Fruit fly (Drosophila melanogaster) whole organism, wandering third instar larva: ENCODE measurements around the gene CG12507.

Source experiments
- Abd-B ChIP-seq: fragments of >200 bp; optimal IDR thresholded peaks from 2 replicates; lab custom pipeline; 2017; ENCODE audit warnings: missing biosample characterization, missing genetic modification characterization
- CG9705 ChIP-seq: fragments of 200-800 bp; sonication (Bioruptor generic); optimal IDR thresholded peaks from 2 replicates; lab custom pipeline; 2018; ENCODE audit warnings: missing biosample characterization, mild to moderate bottlenecking, missing genetic modification characterization
- CrebA ChIP-seq: fragments of 200-800 bp; sonication (Bioruptor generic); optimal IDR thresholded peaks from 2 replicates; lab custom pipeline; 2016; ENCODE audit warnings: missing biosample characterization, mild to moderate bottlenecking, missing genetic modification characterization, borderline replicate concordance
- Dfd ChIP-seq: fragments of >200 bp; optimal IDR thresholded peaks from 2 replicates; lab custom pipeline; 2017; ENCODE audit warnings: missing biosample characterization, missing genetic modification characterization
- Dif ChIP-seq: fragments of 200-275, 200-300 bp; sonication (Bioruptor generic); optimal IDR thresholded peaks from 2 replicates; lab custom pipeline; 2018; ENCODE audit warnings: missing biosample characterization, missing genetic modification characterization; ENCODE audit not compliant: partially characterized antibody
- Hr78 ChIP-seq: fragments of >200 bp; optimal IDR thresholded peaks from 2 replicates; lab custom pipeline; 2017; ENCODE audit warnings: missing biosample characterization, missing genetic modification characterization
- Hr83 ChIP-seq: fragments of 200-300 bp; sonication (Bioruptor generic); optimal IDR thresholded peaks from 2 replicates; lab custom pipeline; 2016; ENCODE audit warnings: missing biosample characterization, mild to moderate bottlenecking, missing genetic modification characterization, moderate library complexity; ENCODE audit not compliant: poor library complexity, severe bottlenecking
- Jra ChIP-seq: sonication (Bioruptor generic); optimal IDR thresholded peaks from 2 replicates; lab custom pipeline; 2016; ENCODE audit warnings: missing biosample characterization, missing genetic modification characterization
- Mio ChIP-seq: sonication (Bioruptor generic); optimal IDR thresholded peaks from 2 replicates; lab custom pipeline; 2016; ENCODE audit warnings: missing biosample characterization, missing genetic modification characterization
- Myc ChIP-seq: fragments of >200 bp; optimal IDR thresholded peaks from 2 replicates; lab custom pipeline; 2017
- N ChIP-seq: fragments of >200 bp; optimal IDR thresholded peaks from 2 replicates; lab custom pipeline; 2018; ENCODE audit warnings: missing biosample characterization, missing external identifiers, missing genetic modification characterization
- OdsH ChIP-seq: fragments of 200-800 bp; sonication (Bioruptor generic); optimal IDR thresholded peaks from 2 replicates; lab custom pipeline; 2016; ENCODE audit warnings: missing biosample characterization, mild to moderate bottlenecking, missing genetic modification characterization
- Sp1 ChIP-seq: fragments of 200-800 bp; sonication (Bioruptor generic); optimal IDR thresholded peaks from 3 replicates; lab custom pipeline; 2019; ENCODE audit warnings: missing biosample characterization, mild to moderate bottlenecking, missing genetic modification characterization, moderate library complexity
- Vsx2 ChIP-seq: fragments of 200-300, 225-300 bp; sonication (Bioruptor generic); optimal IDR thresholded peaks from 2 replicates; lab custom pipeline; 2018; ENCODE audit warnings: missing biosample characterization, missing genetic modification characterization; ENCODE audit not compliant: partially characterized antibody
- br ChIP-seq: fragments of 200-800 bp; sonication (Bioruptor generic); optimal IDR thresholded peaks from 2 replicates; lab custom pipeline; 2016; ENCODE audit warnings: missing biosample characterization, missing genetic modification characterization
- brk ChIP-seq: fragments of 200-800 bp; sonication (Bioruptor generic); optimal IDR thresholded peaks from 2 replicates; lab custom pipeline; 2016; ENCODE audit warnings: missing biosample characterization, mild to moderate bottlenecking, missing genetic modification characterization
- dl ChIP-seq, 2 experiments: fragments of 175-275, 200-275 bp in 1 of 2; fragments of 200-275 bp in 1 of 2; sonication (Bioruptor generic); optimal IDR thresholded peaks; lab custom pipeline; 2018; ENCODE audit warnings: mild to moderate bottlenecking in 2 of 2, missing biosample characterization in 2 of 2, missing genetic modification characterization in 2 of 2, moderate library complexity in 2 of 2; ENCODE audit not compliant: partially characterized antibody in 2 of 2, insufficient read depth in 1 of 2
- dmrt93B ChIP-seq: fragments of 200-800 bp; sonication (Bioruptor generic); optimal IDR thresholded peaks from 2 replicates; lab custom pipeline; 2018; ENCODE audit warnings: missing biosample characterization, mild to moderate bottlenecking, missing genetic modification characterization
- ey ChIP-seq: fragments of 200-800 bp; sonication (Bioruptor generic); optimal IDR thresholded peaks from 2 replicates; lab custom pipeline; 2016; ENCODE audit warnings: missing biosample characterization, missing genetic modification characterization
- foxo ChIP-seq, 2 experiments: fragments of 200-800 bp; sonication (Bioruptor generic); optimal IDR thresholded peaks; 2 replicates in 1 of 2; 3 replicates in 1 of 2; lab custom pipeline; 2016 to 2017; ENCODE audit warnings: missing biosample characterization in 2 of 2, missing genetic modification characterization in 2 of 2
- fru ChIP-seq: fragments of 200-800 bp; sonication (Bioruptor generic); optimal IDR thresholded peaks from 3 replicates; lab custom pipeline; 2016; ENCODE audit warnings: missing biosample characterization, mild to moderate bottlenecking, missing genetic modification characterization
- h ChIP-seq: fragments of 200-800 bp; sonication (Bioruptor generic); optimal IDR thresholded peaks from 3 replicates; lab custom pipeline; 2016; ENCODE audit warnings: missing biosample characterization, mild to moderate bottlenecking, missing genetic modification characterization
- jim ChIP-seq: fragments of 175-275, 200-325 bp; sonication (Bioruptor generic); optimal IDR thresholded peaks from 2 replicates; lab custom pipeline; 2016; ENCODE audit warnings: missing biosample characterization, mild to moderate bottlenecking, missing genetic modification characterization
- lola ChIP-seq: fragments of >200 bp; optimal IDR thresholded peaks from 2 replicates; lab custom pipeline; 2017; ENCODE audit warnings: missing biosample characterization, missing genetic modification characterization
- pan ChIP-seq: fragments of >200 bp; optimal IDR thresholded peaks from 2 replicates; lab custom pipeline; 2017
- psq ChIP-seq: fragments of 200-800 bp; sonication (Bioruptor generic); optimal IDR thresholded peaks from 3 replicates; lab custom pipeline; 2017; ENCODE audit warnings: missing biosample characterization, mild to moderate bottlenecking, missing genetic modification characterization, moderate library complexity
- rgr ChIP-seq: fragments of 200-800 bp; sonication (Bioruptor generic); optimal IDR thresholded peaks from 3 replicates; lab custom pipeline; 2016; ENCODE audit warnings: missing biosample characterization, mild to moderate bottlenecking, missing genetic modification characterization
- sage ChIP-seq: fragments of 200-800 bp; sonication (Bioruptor generic); optimal IDR thresholded peaks from 2 replicates; lab custom pipeline; 2016; ENCODE audit warnings: missing biosample characterization, mild to moderate bottlenecking, missing genetic modification characterization
- tai ChIP-seq: sonication (Bioruptor generic); optimal IDR thresholded peaks from 2 replicates; lab custom pipeline; 2016; ENCODE audit warnings: missing biosample characterization, missing genetic modification characterization
- usp ChIP-seq: fragments of >200 bp; optimal IDR thresholded peaks from 2 replicates; lab custom pipeline; 2017; ENCODE audit warnings: missing biosample characterization, missing genetic modification characterization

Gene CG12507

dm6 chrX:16244731-16245130 lies 21.6 kb downstream of the CG12507 start:
- TF ChIP-seq sage (GFP tag; lab: Kevin White, UChicago) = no peak
- TF ChIP-seq Myc (lab: Kevin White, UChicago) = peak; percentile 38

- no peak for TF ChIP-seq Sp1 (GFP tag; lab: Kevin White, UChicago)
- no peak for TF ChIP-seq Mio
- TF ChIP-seq rgr (GFP tag; lab: Kevin White, UChicago) = no peak
- TF ChIP-seq, all 38 proteins: peak for 0
Observed at dm6 chrX:16243989-16244388, 22.3 kb downstream of the CG12507 start.

- TF ChIP-seq Mio (no peak), tai (no peak), Hr83 (GFP tag; lab: Kevin White, UChicago) (no peak), Dfd (no peak), Jra (GFP tag; lab: Kevin White, UChicago) (no peak), CrebA (GFP tag; lab: Kevin White, UChicago) (no peak), rgr (GFP tag; lab: Kevin White, UChicago) (no peak), sage (GFP tag; lab: Kevin White, UChicago) (no peak), pan (no peak), psq (GFP tag; lab: Kevin White, UChicago) (no peak), dmrt93B (no peak)
Observed at dm6 chrX:16241831-16242451, 24.4 kb downstream of the CG12507 start.

- TF ChIP-seq brk (no peak), jim (no peak), sage (GFP tag; lab: Kevin White, UChicago) (no peak), Sp1 (GFP tag; lab: Kevin White, UChicago) (no peak), Mio (no peak), br (no peak), foxo (GFP tag; optimal IDR thresholded peaks at IDR 0.05; lab: Kevin White, UChicago) (no peak), Jra (GFP tag; lab: Kevin White, UChicago) (no peak), Abd-B (no peak), rgr (GFP tag; lab: Kevin White, UChicago) (no peak), Dfd (no peak), OdsH (no peak), Dif (GFP tag; lab: Kevin White, UChicago) (no peak), Hr83 (GFP tag; lab: Kevin White, UChicago) (no peak)
Observed at dm6 chrX:16231292-16231691, 35.0 kb downstream of the CG12507 start.

dm6 chrX:16217518-16217869 lies 48.8 kb downstream of the CG12507 start:
- TF ChIP-seq Abd-B = no peak
- TF ChIP-seq sage (GFP tag; lab: Kevin White, UChicago) = no peak
- TF ChIP-seq br = no peak
- no peak for TF ChIP-seq usp (GFP tag; lab: Kevin White, UChicago)
- no peak for TF ChIP-seq ey (GFP tag; lab: Kevin White, UChicago)
- TF ChIP-seq OdsH = no peak
- no peak for TF ChIP-seq CrebA (GFP tag; lab: Kevin White, UChicago)
- TF ChIP-seq Dif (GFP tag; lab: Kevin White, UChicago) = no peak
- no peak for TF ChIP-seq psq (GFP tag; lab: Kevin White, UChicago)
- TF ChIP-seq tai = no peak
- TF ChIP-seq CG9705 (GFP tag; lab: Kevin White, UChicago) = no peak
- no peak for TF ChIP-seq h (GFP tag; lab: Kevin White, UChicago)
- TF ChIP-seq Jra (GFP tag; lab: Kevin White, UChicago) = no peak
- TF ChIP-seq foxo (GFP tag; optimal IDR thresholded peaks at IDR 0.05; lab: Kevin White, UChicago) = no peak
- no peak for TF ChIP-seq dl (GFP tag; optimal IDR thresholded peaks at IDR 0.05; lab: Kevin White, UChicago; ENCODE audit: insufficient read depth in 1 of 2, partially characterized antibody in 2 of 2)
- TF ChIP-seq lola = no peak

dm6 chrX:16216830-16217517 lies 49.4 kb downstream of the CG12507 start:
- no peak for TF ChIP-seq br
- TF ChIP-seq dl (GFP tag; optimal IDR thresholded peaks at IDR 0.05; lab: Kevin White, UChicago; ENCODE audit: insufficient read depth in 1 of 2, partially characterized antibody in 2 of 2) = peak; percentile 62 to 85
- TF ChIP-seq Hr78 (GFP tag; lab: Kevin White, UChicago) = peak; percentile 55
- peak; percentile 35 for TF ChIP-seq Hr83 (GFP tag; lab: Kevin White, UChicago)
- TF ChIP-seq Dif (GFP tag; lab: Kevin White, UChicago) = peak; percentile 88
- peak; percentile 96 for TF ChIP-seq N
- TF ChIP-seq Vsx2 = peak; percentile 62
- TF ChIP-seq fru (GFP tag; lab: Kevin White, UChicago) = no peak
